Worm (Caenorhabditis elegans): ENCODE data around the gene C04B4.4.
"Not testable (repeated sequence)": the region's sequence is repeated elsewhere in the genome, so short reads cannot be mapped to it uniquely, and the experiment has no call there.

Gene C04B4.4

ce11 chrX:12282911-12283310 lies 7.7 kb upstream of the C04B4.4 start, which contains the start of gene C04B4.2:
Gene C04B4.2 (plus strand): TSS chrX:12283281.
- TF ChIP-seq klf-2 (GFP tag; conservative IDR thresholded peaks at IDR 0.05) (0 out of 2 replicates have a peak, but pooled peaks have one; percentile 29), flt-1 (GFP tag; IDR thresholded peaks at IDR 0.05) (no peak)

- no peak for TF ChIP-seq cog-1 (tag; optimal IDR thresholded peaks at IDR 0.05)
- no peak for TF ChIP-seq flt-1 (GFP tag; IDR thresholded peaks at IDR 0.05)
- no peak for TF ChIP-seq ztf-23 (GFP tag; IDR thresholded peaks at IDR 0.05)
Measured at ce11 chrX:12284161-12284560, 6.5 kb upstream of the C04B4.4 start.

DNA sequence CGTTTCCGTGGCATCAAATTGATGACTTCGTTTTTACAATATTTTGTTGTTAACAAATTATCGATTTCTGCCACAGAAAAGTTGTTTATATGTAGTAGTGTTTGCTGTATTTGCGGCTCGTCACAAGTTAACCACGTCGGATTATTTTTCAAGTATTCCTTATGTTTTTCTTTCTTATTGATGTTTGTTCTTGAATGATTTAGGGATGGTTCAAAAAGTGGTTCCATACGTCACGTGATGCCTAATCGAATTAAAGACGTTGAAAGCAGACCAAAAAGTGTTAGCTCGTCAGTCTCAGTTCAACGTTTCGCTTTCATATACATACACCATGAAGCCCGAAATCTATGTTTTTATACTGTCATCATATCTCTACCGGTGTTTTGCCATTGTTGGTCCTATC lies 5.1 kb upstream of the C04B4.4 start, which contains the start of gene lips-2:
Gene lips-2 (plus strand): TSS at position 301 of the 400 bp plus-strand sequence.
- no peak for TF ChIP-seq cog-1 (tag; optimal IDR thresholded peaks at IDR 0.05)

DNA sequence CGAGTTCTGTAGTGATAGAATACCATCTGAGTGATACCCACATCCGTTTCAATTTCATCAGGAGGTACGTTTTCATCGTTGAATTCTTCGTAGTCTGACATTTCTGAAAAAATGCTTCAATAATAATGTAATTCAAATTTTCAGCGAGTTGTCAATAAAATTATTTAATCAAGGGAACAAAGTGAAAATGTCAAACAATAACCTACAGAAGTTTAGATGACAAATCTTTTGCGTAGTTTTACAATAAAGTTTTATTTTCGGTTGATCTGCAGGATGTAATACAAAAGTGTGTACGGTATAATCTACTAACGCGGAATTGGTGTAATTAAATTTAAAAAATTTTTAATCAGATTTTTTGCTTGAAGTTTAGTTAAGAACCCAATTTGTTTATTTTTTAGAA lies 2.4 kb upstream of the C04B4.4 start, which contains the start of gene C04B4.5:
Gene C04B4.5 (minus strand): TSS at position 101 of the 400 bp plus-strand sequence.
- TF ChIP-seq T22C8.4 (GFP tag; IDR thresholded peaks at IDR 0.05) = no peak
- TF ChIP-seq ztf-29 (GFP tag; IDR thresholded peaks at IDR 0.05) = no peak
- no peak for TF ChIP-seq ztf-23 (GFP tag; IDR thresholded peaks at IDR 0.05)
- TF ChIP-seq flt-1 (GFP tag; IDR thresholded peaks at IDR 0.05) = no peak
- TF ChIP-seq tab-1 (GFP tag; IDR thresholded peaks at IDR 0.05) = no peak
- TF ChIP-seq klf-2 (GFP tag; conservative IDR thresholded peaks at IDR 0.05) = no peak
- no peak for TF ChIP-seq cog-1 (tag; optimal IDR thresholded peaks at IDR 0.05)
- TF ChIP-seq ref-1 (GFP tag; conservative IDR thresholded peaks at IDR 0.05) = no peak
- no peak for TF ChIP-seq med-1 (GFP tag; optimal IDR thresholded peaks at IDR 0.05; ENCODE audit: insufficient read depth)

DNA sequence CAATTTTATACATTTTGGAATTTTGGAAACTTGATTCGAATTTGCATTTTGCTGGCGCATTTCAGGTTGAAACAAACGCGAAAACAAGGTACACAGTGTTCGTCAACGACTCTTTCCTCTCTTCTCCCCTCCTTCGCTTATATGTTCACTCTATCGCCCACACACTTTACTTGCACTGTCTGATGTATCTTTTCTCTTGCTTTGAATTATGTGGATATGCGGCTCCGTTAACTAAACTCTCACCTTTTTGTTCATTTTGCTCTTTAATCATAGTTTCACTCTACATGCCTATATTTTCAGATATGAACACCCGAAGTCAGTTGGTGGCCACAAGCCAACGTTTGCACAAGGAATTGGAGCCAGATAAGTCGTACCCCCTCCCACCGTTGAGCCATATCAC lies 3.6 kb downstream of the C04B4.4 start, which contains the start of gene W06D11.1:
Gene W06D11.1 (plus strand): TSS at position 301 of the 400 bp plus-strand sequence.
- TF ChIP-seq ztf-29 (GFP tag; IDR thresholded peaks at IDR 0.05) = no peak
- TF ChIP-seq klf-2 (GFP tag; conservative IDR thresholded peaks at IDR 0.05) = no peak
- no peak for TF ChIP-seq ztf-23 (GFP tag; IDR thresholded peaks at IDR 0.05)
- TF ChIP-seq ref-1 (GFP tag; conservative IDR thresholded peaks at IDR 0.05) = no peak
- TF ChIP-seq tab-1 (GFP tag; IDR thresholded peaks at IDR 0.05) = no peak
- TF ChIP-seq cog-1 (tag; optimal IDR thresholded peaks at IDR 0.05) = no peak
- TF ChIP-seq med-1 (GFP tag; optimal IDR thresholded peaks at IDR 0.05; ENCODE audit: insufficient read depth) = no peak
- TF ChIP-seq T22C8.4 (GFP tag; IDR thresholded peaks at IDR 0.05) = no peak
- no peak for TF ChIP-seq flt-1 (GFP tag; IDR thresholded peaks at IDR 0.05)

ce11 chrX:12296392-12296791 lies 5.8 kb downstream of the C04B4.4 start, which contains the start of gene W06D11.2:
Gene W06D11.2 (minus strand): TSS chrX:12296730.
- no peak for TF ChIP-seq ref-1 (GFP tag; conservative IDR thresholded peaks at IDR 0.05)
- no peak for TF ChIP-seq ztf-29 (GFP tag; IDR thresholded peaks at IDR 0.05)

- TF ChIP-seq klf-2 (GFP tag; conservative IDR thresholded peaks at IDR 0.05) (no peak), ref-1 (GFP tag; conservative IDR thresholded peaks at IDR 0.05) (no peak), tab-1 (GFP tag; IDR thresholded peaks at IDR 0.05) (no peak), med-1 (GFP tag; optimal IDR thresholded peaks at IDR 0.05; ENCODE audit: insufficient read depth) (no peak), ztf-23 (GFP tag; IDR thresholded peaks at IDR 0.05) (no peak)
Measured at ce11 chrX:12298324-12298723, 7.7 kb downstream of the C04B4.4 start, which contains the start of gene W06D11.3. Gene W06D11.3 (plus strand): TSS chrX:12298683.

DNA sequence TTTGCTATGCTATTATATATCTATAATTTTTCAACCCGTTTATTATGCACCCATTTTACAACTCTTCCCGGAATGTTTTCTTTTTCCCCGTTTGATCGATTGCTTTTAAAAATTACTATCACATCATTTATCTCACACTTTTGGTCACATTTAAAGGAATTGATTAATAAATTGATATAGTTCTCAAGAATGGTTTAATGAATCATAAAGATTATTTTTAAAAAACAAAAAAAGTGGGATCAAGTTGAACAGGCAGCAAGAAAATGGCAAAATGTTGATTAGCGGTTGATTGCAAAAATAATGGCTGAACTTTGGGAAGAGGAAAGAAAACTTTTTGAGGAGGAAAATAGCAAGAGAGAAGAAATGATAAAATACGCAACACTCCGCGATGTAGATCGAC lies 9.2 kb downstream of the C04B4.4 start, which contains the start of gene W06D11.5:
Gene W06D11.5 (plus strand): TSS at position 301 of the 400 bp plus-strand sequence.
- TF ChIP-seq T22C8.4 (GFP tag; IDR thresholded peaks at IDR 0.05) (no peak), ztf-23 (GFP tag; IDR thresholded peaks at IDR 0.05) (no peak), flt-1 (GFP tag; IDR thresholded peaks at IDR 0.05) (no peak), med-1 (GFP tag; optimal IDR thresholded peaks at IDR 0.05; ENCODE audit: insufficient read depth) (no peak), klf-2 (GFP tag; conservative IDR thresholded peaks at IDR 0.05) (no peak), tab-1 (GFP tag; IDR thresholded peaks at IDR 0.05) (no peak), ref-1 (GFP tag; conservative IDR thresholded peaks at IDR 0.05) (no peak), cog-1 (tag; optimal IDR thresholded peaks at IDR 0.05) (no peak), ztf-29 (GFP tag; IDR thresholded peaks at IDR 0.05) (no peak)

ce11 chrX:12302755-12303154 lies 12.1 kb downstream of the C04B4.4 start, which contains the start of gene dot-1.3:
Gene dot-1.3 (minus strand): TSS chrX:12302855.
- not testable (repeated sequence) for TF ChIP-seq ztf-29 (GFP tag; IDR thresholded peaks at IDR 0.05); T22C8.4 (GFP tag; IDR thresholded peaks at IDR 0.05); klf-2 (GFP tag; conservative IDR thresholded peaks at IDR 0.05)

DNA sequence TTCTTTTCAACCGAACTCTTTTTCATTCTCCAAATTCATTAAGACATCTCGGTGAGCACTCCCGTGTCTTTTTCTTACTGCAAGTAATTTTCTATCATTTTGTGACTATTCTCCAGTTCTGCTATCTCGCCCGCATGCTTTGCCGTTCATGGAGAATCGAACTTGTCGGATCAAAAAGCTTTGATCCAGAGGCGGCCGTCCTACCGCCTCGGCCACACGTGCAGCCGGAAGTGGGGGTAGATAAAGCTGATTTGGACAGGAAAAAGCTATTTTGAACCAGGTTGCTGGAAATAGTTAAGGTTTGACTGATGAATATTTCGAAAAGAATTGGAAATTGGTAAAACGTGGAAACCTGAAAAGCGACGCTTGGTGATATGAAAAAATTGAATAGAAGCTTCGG lies 13.6 kb downstream of the C04B4.4 start:
- TF ChIP-seq T22C8.4 (GFP tag; IDR thresholded peaks at IDR 0.05) = no peak
- no peak for TF ChIP-seq flt-1 (GFP tag; IDR thresholded peaks at IDR 0.05)
- no peak for TF ChIP-seq cog-1 (tag; optimal IDR thresholded peaks at IDR 0.05)
- TF ChIP-seq tab-1 (GFP tag; IDR thresholded peaks at IDR 0.05) = no peak
- TF ChIP-seq klf-2 (GFP tag; conservative IDR thresholded peaks at IDR 0.05) = no peak
- TF ChIP-seq ztf-23 (GFP tag; IDR thresholded peaks at IDR 0.05) = no peak
- TF ChIP-seq ztf-29 (GFP tag; IDR thresholded peaks at IDR 0.05) = no peak
- no peak for TF ChIP-seq ref-1 (GFP tag; conservative IDR thresholded peaks at IDR 0.05)
- TF ChIP-seq med-1 (GFP tag; optimal IDR thresholded peaks at IDR 0.05; ENCODE audit: insufficient read depth) = no peak

DNA sequence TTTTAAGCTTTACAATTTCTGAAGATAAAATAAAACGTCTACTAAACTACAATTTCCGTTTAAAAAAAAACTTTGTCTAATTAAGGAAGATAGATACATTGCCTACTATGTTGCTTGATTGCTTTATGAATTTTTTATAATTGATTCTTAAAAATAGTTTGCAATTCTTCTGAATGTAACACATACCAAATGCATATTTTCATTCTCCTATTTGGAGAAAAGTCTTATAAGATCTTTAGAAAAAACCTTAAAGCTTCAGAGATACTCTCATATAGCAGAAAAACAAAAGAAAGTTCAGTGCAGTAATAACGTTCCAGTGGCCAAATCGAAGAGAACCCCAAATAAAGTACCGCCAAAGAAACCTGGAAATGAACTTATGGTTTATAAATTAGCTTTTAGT lies 15.9 kb downstream of the C04B4.4 start, which contains the start of gene phf-32:
Gene phf-32 (plus strand): TSS at position 301 of the 400 bp plus-strand sequence.
- TF ChIP-seq cog-1 (tag; optimal IDR thresholded peaks at IDR 0.05) = no peak
- no peak for TF ChIP-seq klf-2 (GFP tag; conservative IDR thresholded peaks at IDR 0.05)
- no peak for TF ChIP-seq ztf-29 (GFP tag; IDR thresholded peaks at IDR 0.05)
- TF ChIP-seq ref-1 (GFP tag; conservative IDR thresholded peaks at IDR 0.05) = no peak
- no peak for TF ChIP-seq flt-1 (GFP tag; IDR thresholded peaks at IDR 0.05)

Data from whole organism, midembryonic.